Worm (Caenorhabditis elegans) whole organism, late embryonic: ENCODE data around the gene pigm-1.
A peak's percentile ranks its signal among the peaks of the same experiment; 100 is the strongest.

Experiments
- C08G9.2 ChIP-seq: sonication (generic microtip); optimal IDR thresholded peaks from 2 replicates; lab custom pipeline; 2016; ENCODE audit warnings: mild to moderate bottlenecking, missing genetic modification characterization, moderate library complexity, missing compliant biosample characterization
- C38D4.7 ChIP-seq: fragments of 200-800 bp; sonication (Bioruptor generic); optimal IDR thresholded peaks from 2 replicates; lab custom pipeline; 2018; ENCODE audit warnings: mild to moderate bottlenecking, missing genetic modification characterization, moderate library complexity, missing compliant biosample characterization
- K02D7.2 ChIP-seq: sonication (generic microtip); optimal IDR thresholded peaks from 2 replicates; lab custom pipeline; 2017; ENCODE audit warnings: mild to moderate bottlenecking, missing genetic modification characterization, missing compliant biosample characterization
- K09A11.1 ChIP-seq: sonication (generic microtip); optimal IDR thresholded peaks from 2 replicates; lab custom pipeline; 2017; ENCODE audit warnings: antibody characterized with exemption, mild to moderate bottlenecking, missing genetic modification characterization, missing compliant biosample characterization; ENCODE audit not compliant: insufficient read depth
- T23F11.4 ChIP-seq: fragments of 200-800 bp; sonication (Bioruptor generic); optimal IDR thresholded peaks from 2 replicates; lab custom pipeline; 2018; ENCODE audit warnings: mild to moderate bottlenecking, missing genetic modification characterization, missing compliant biosample characterization
- Y22D7AL.16 ChIP-seq: sonication (generic microtip); optimal IDR thresholded peaks from 2 replicates; lab custom pipeline; 2016; ENCODE audit warnings: missing genetic modification characterization, missing compliant biosample characterization
- ahr-1 ChIP-seq: sonication (generic microtip); optimal IDR thresholded peaks from 2 replicates; lab custom pipeline; 2016; ENCODE audit warnings: missing genetic modification characterization, missing compliant biosample characterization
- ama-1 ChIP-seq: fragments of 150-350 bp; optimal IDR thresholded peaks from 2 replicates; lab custom pipeline; 2014
- ceh-14 ChIP-seq: sonication (generic microtip); optimal IDR thresholded peaks from 2 replicates; lab custom pipeline; 2016; ENCODE audit warnings: missing genotype, missing genetic modification characterization, missing compliant biosample characterization
- ceh-18 ChIP-seq: sonication (generic microtip); optimal IDR thresholded peaks from 2 replicates; lab custom pipeline; 2016; ENCODE audit warnings: missing genetic modification characterization, missing compliant biosample characterization
- ceh-19 ChIP-seq: fragments of 200-800 bp; sonication (Bioruptor generic); optimal IDR thresholded peaks from 2 replicates; lab custom pipeline; 2018; ENCODE audit warnings: mild to moderate bottlenecking, missing genetic modification characterization, missing compliant biosample characterization
- ceh-22 ChIP-seq: sonication (generic microtip); optimal IDR thresholded peaks from 2 replicates; lab custom pipeline; 2017; ENCODE audit warnings: missing biosample characterization, missing genetic modification characterization
- ceh-24 ChIP-seq: sonication (generic microtip); optimal IDR thresholded peaks from 2 replicates; lab custom pipeline; 2016; ENCODE audit warnings: mild to moderate bottlenecking, missing genetic modification characterization, missing compliant biosample characterization
- ceh-31 ChIP-seq: sonication (generic microtip); optimal IDR thresholded peaks from 2 replicates; lab custom pipeline; 2016; ENCODE audit warnings: missing genetic modification characterization, missing compliant biosample characterization
- ceh-45 ChIP-seq: fragments of 200-800 bp; sonication (Bioruptor generic); IDR thresholded peaks from 2 replicates; pipeline ENCODE4 v1.3.6; 2022; ENCODE audit warnings: missing genetic modification reagents, missing genetic modification characterization, missing compliant biosample characterization
- ceh-48 ChIP-seq: sonication (generic microtip); optimal IDR thresholded peaks from 2 replicates; lab custom pipeline; 2016; ENCODE audit warnings: missing genetic modification characterization, inconsistent platforms, missing compliant biosample characterization
- ceh-6 ChIP-seq: fragments of 200-800 bp; sonication (Bioruptor generic); optimal IDR thresholded peaks from 2 replicates; lab custom pipeline; 2018; ENCODE audit warnings: mild to moderate bottlenecking, missing genetic modification characterization, missing compliant biosample characterization
- ceh-9 ChIP-seq: sonication (generic microtip); optimal IDR thresholded peaks from 2 replicates; lab custom pipeline; 2016; ENCODE audit warnings: mild to moderate bottlenecking, missing genetic modification characterization, inconsistent platforms, missing compliant biosample characterization
- che-1 ChIP-seq: sonication (generic microtip); optimal IDR thresholded peaks from 2 replicates; lab custom pipeline; 2016; ENCODE audit warnings: mild to moderate bottlenecking, missing genetic modification characterization, missing compliant biosample characterization
- elt-4 ChIP-seq: sonication (generic microtip); optimal IDR thresholded peaks from 2 replicates; lab custom pipeline; 2016; ENCODE audit warnings: missing genetic modification characterization, missing compliant biosample characterization
- ets-4 ChIP-seq: sonication (generic microtip); optimal IDR thresholded peaks from 2 replicates; lab custom pipeline; 2016; ENCODE audit warnings: missing genetic modification characterization, missing compliant biosample characterization
- eyg-1 ChIP-seq: sonication (generic microtip); optimal IDR thresholded peaks from 2 replicates; lab custom pipeline; 2016; ENCODE audit warnings: missing genotype, missing genetic modification characterization, missing compliant biosample characterization
- fax-1 ChIP-seq: sonication (generic microtip); optimal IDR thresholded peaks from 2 replicates; lab custom pipeline; 2016; ENCODE audit warnings: missing genotype, missing genetic modification characterization, missing compliant biosample characterization
- hlh-6 ChIP-seq: sonication (generic microtip); optimal IDR thresholded peaks from 2 replicates; lab custom pipeline; 2016; ENCODE audit warnings: missing genotype, missing genetic modification characterization, missing compliant biosample characterization
- hlh-8 ChIP-seq: sonication (generic microtip); optimal IDR thresholded peaks from 2 replicates; lab custom pipeline; 2016; ENCODE audit warnings: missing genotype, missing genetic modification characterization, missing compliant biosample characterization
- lim-6 ChIP-seq: sonication (generic microtip); optimal IDR thresholded peaks from 2 replicates; lab custom pipeline; 2016; ENCODE audit warnings: missing genetic modification characterization, missing compliant biosample characterization
- lin-11 ChIP-seq: fragments of 200-800 bp; sonication (Bioruptor generic); optimal IDR thresholded peaks from 2 replicates; lab custom pipeline; 2018; ENCODE audit warnings: mild to moderate bottlenecking, missing genetic modification characterization, missing compliant biosample characterization
- madf-2 ChIP-seq: sonication (generic microtip); optimal IDR thresholded peaks from 2 replicates; lab custom pipeline; 2017; ENCODE audit warnings: missing genetic modification characterization, missing compliant biosample characterization
- mec-3 ChIP-seq: sonication (generic microtip); optimal IDR thresholded peaks from 2 replicates; lab custom pipeline; 2016; ENCODE audit warnings: borderline replicate concordance, missing genetic modification characterization, missing compliant biosample characterization
- nfya-1 ChIP-seq: sonication (generic microtip); optimal IDR thresholded peaks from 2 replicates; lab custom pipeline; 2017; ENCODE audit warnings: missing genetic modification characterization, mild to moderate bottlenecking, missing compliant biosample characterization, antibody characterized with exemption, moderate library complexity
- nhr-11 ChIP-seq: fragments of 150-350 bp; optimal IDR thresholded peaks from 2 replicates; lab custom pipeline; 2014; ENCODE audit warnings: missing biosample characterization, missing genetic modification characterization
- pag-3 ChIP-seq: sonication (generic microtip); optimal IDR thresholded peaks from 2 replicates; lab custom pipeline; 2016; ENCODE audit warnings: missing compliant biosample characterization, missing genetic modification characterization, borderline replicate concordance
- pax-1 ChIP-seq: fragments of 150-350 bp; optimal IDR thresholded peaks from 2 replicates; lab custom pipeline; 2014; ENCODE audit warnings: missing biosample characterization, missing genetic modification characterization
- pha-2 ChIP-seq: sonication (generic microtip); optimal IDR thresholded peaks from 2 replicates; lab custom pipeline; 2017; ENCODE audit warnings: mild to moderate bottlenecking, missing genetic modification characterization, missing compliant biosample characterization
- ref-2 ChIP-seq: sonication (generic microtip); optimal IDR thresholded peaks from 2 replicates; lab custom pipeline; 2016; ENCODE audit warnings: missing genetic modification characterization, missing compliant biosample characterization
- rnt-1 ChIP-seq: sonication (generic microtip); optimal IDR thresholded peaks from 2 replicates; lab custom pipeline; 2016; ENCODE audit warnings: missing genetic modification characterization, missing compliant biosample characterization
- sdc-2 ChIP-seq: sonication (generic microtip); optimal IDR thresholded peaks from 2 replicates; lab custom pipeline; 2016; ENCODE audit warnings: missing genotype, missing genetic modification characterization, missing compliant biosample characterization
- sox-2 ChIP-seq: fragments of 200-800 bp; sonication (Bioruptor generic); IDR thresholded peaks from 2 replicates; pipeline ENCODE4 v1.3.6; 2022; ENCODE audit warnings: missing genetic modification reagents, missing genetic modification characterization, missing compliant biosample characterization
- syd-9 ChIP-seq: sonication (generic microtip); optimal IDR thresholded peaks from 2 replicates; lab custom pipeline; 2016; ENCODE audit warnings: mild to moderate bottlenecking, missing genetic modification characterization, moderate library complexity, missing compliant biosample characterization
- tbx-2 ChIP-seq: sonication (generic microtip); optimal IDR thresholded peaks from 2 replicates; lab custom pipeline; 2016; ENCODE audit warnings: missing genetic modification characterization, missing compliant biosample characterization
- tbx-7 ChIP-seq: sonication (generic microtip); optimal IDR thresholded peaks from 2 replicates; lab custom pipeline; 2016; ENCODE audit warnings: missing genotype, missing genetic modification characterization, missing compliant biosample characterization
- ttx-3 ChIP-seq: sonication (generic microtip); optimal IDR thresholded peaks from 2 replicates; lab custom pipeline; 2016; ENCODE audit warnings: missing genetic modification reagents, missing genetic modification characterization, missing compliant biosample characterization
- unc-3 ChIP-seq, 2 experiments: fragments of 200-800 bp in 1 of 2; sonication (Bioruptor generic) in 1 of 2; sonication (generic microtip) in 1 of 2; conservative IDR thresholded peaks in 1 of 2; optimal IDR thresholded peaks in 1 of 2; 2 replicates each; pipeline versions ENCODE4 v1.3.6 to Lab custom; 2016 to 2022; ENCODE audit warnings: missing compliant biosample characterization in 2 of 2, missing genetic modification characterization in 2 of 2, missing genetic modification reagents in 1 of 2
- unc-42 ChIP-seq: sonication (generic microtip); optimal IDR thresholded peaks from 2 replicates; lab custom pipeline; 2016; ENCODE audit warnings: missing genotype, missing genetic modification characterization, missing compliant biosample characterization
- unc-55 ChIP-seq: sonication (generic microtip); optimal IDR thresholded peaks from 2 replicates; lab custom pipeline; 2017; ENCODE audit warnings: missing biosample characterization, missing genetic modification reagents, missing genetic modification characterization
- zip-5 ChIP-seq: sonication (generic microtip); optimal IDR thresholded peaks from 2 replicates; lab custom pipeline; 2016; ENCODE audit warnings: missing genetic modification characterization, missing compliant biosample characterization
- ztf-16 ChIP-seq: sonication (generic microtip); optimal IDR thresholded peaks from 2 replicates; lab custom pipeline; 2017; ENCODE audit warnings: missing genetic modification characterization, missing compliant biosample characterization

The pigm-1 gene

DNA sequence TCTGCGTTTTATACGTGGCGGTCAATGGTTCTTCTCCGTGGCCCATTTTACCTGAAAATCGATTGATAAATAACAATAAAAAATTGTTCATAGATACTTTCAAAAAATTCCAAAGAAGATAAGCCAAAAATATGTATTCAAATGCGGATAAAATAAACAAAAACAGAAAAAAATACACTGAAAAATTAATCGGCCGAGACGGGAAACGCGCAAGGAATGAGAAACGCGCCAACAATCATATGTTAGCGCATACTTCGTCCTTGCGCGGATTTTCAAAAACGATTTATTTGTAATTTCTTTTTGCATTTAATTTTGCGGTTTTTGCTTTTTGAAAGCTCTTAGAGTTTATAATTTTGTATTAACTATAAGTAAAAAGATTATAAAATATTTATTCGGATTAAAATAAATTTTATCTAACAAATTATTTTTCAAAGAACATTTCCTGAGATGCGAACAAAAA is 2.6 kb upstream of the pigm-1 start, which contains the start of gene nduf-11 (continued):
- TF ChIP-seq fax-1 (tag; lab: Kevin White, UChicago) (peak; percentile 19), nhr-11 (tag; lab: Kevin White, UChicago) (no peak), ceh-19 (GFP tag; lab: Kevin White, UChicago) (no peak), che-1 (tag; lab: Kevin White, UChicago) (peak; percentile 42), ceh-48 (tag; lab: Kevin White, UChicago) (peak; percentile 29), ref-2 (tag; lab: Kevin White, UChicago) (peak; percentile 46), pag-3 (tag; lab: Kevin White, UChicago) (no peak), hlh-6 (tag; lab: Kevin White, UChicago) (no peak), ceh-31 (peak; percentile 59), C08G9.2 (no peak), ttx-3 (peak; percentile 44), sdc-2 (no peak), Y22D7AL.16 (tag; lab: Kevin White, UChicago) (peak; percentile 0), sox-2 (GFP tag; lab: Robert Waterston, UW) (no peak), rnt-1 (tag; lab: Kevin White, UChicago) (no peak), pha-2 (peak; percentile 9), lin-11 (tag; lab: Kevin White, UChicago) (peak; percentile 29), ceh-9 (no peak), hlh-8 (tag; lab: Kevin White, UChicago) (no peak), ceh-6 (GFP tag; lab: Kevin White, UChicago) (no peak), unc-55 (GFP tag; lab: Kevin White, UChicago) (no peak), T23F11.4 (GFP tag; lab: Kevin White, UChicago) (no peak), ztf-16 (tag; lab: Kevin White, UChicago) (no peak), unc-3 (GFP tag; conservative IDR thresholded peaks at IDR 0.05; lab: Robert Waterston, UW) (no peak), unc-3 (tag; optimal IDR thresholded peaks at IDR 0.05; lab: Kevin White, UChicago) (peak; percentile 48), K09A11.1 (tag; lab: Kevin White, UChicago) (peak; percentile 48), K02D7.2 (tag; lab: Kevin White, UChicago) (no peak), tbx-7 (tag; lab: Kevin White, UChicago) (no peak), madf-2 (tag; lab: Kevin White, UChicago) (peak; percentile 7), C38D4.7 (GFP tag; lab: Kevin White, UChicago) (peak; percentile 25), ahr-1 (tag; lab: Kevin White, UChicago) (no peak), unc-42 (peak; percentile 37), eyg-1 (no peak), ets-4 (no peak), zip-5 (no peak), ceh-18 (peak; percentile 31), ceh-22 (tag; lab: Kevin White, UChicago) (no peak), ceh-14 (tag; lab: Kevin White, UChicago) (peak; percentile 58), ama-1 (no peak), tbx-2 (peak; percentile 59), ceh-45 (GFP tag; lab: Robert Waterston, UW) (no peak), mec-3 (tag; lab: Kevin White, UChicago) (no peak), lim-6 (tag; lab: Kevin White, UChicago) (no peak), nfya-1 (tag; lab: Kevin White, UChicago) (peak; percentile 60), elt-4 (tag; lab: Kevin White, UChicago) (no peak), ceh-24 (no peak), syd-9 (tag; lab: Kevin White, UChicago) (no peak), pax-1 (tag; lab: Kevin White, UChicago) (peak; percentile 38)
